Comparison of ENCODE assay signal across 1 fruit fly cellular context in the genomic region with DNA sequence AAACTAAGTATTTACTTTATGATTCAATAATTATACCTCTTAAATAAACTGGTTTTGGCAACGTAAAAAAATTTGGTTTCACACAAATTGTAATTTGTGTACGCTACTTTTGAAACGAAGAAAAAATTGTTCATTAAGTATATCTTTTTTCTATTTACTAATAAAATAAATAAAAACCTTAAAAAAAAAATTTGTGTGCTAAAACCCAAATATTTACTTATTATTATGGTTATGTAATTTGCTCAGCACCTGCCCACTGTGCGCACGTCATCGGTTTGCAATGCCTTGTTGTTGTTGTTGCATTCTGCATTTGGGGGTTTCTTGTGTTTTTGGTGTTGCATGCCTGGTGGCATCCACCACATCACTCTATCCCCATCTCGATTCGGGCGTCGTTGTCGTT.
TF ChIP-seq lines count a peak whose summit lies in the region.

No protein-coding gene starts in this region.

TF ChIP-seq in whole organism, embryonic, 481 proteins besides CTCF, POLR2A, EP300 and RAD21 (continued from another document):
- TF ChIP-seq salm (tag; optimal IDR thresholded peaks at IDR 0.05; lab: Kevin White, UChicago), result peak; percentile 35
- TF ChIP-seq dpn (GFP tag; optimal IDR thresholded peaks at IDR 0.05; lab: Kevin White, UChicago), result peak in 1 of 2 experiments; percentile 34
- no peak for TF ChIP-seq CG7928 (GFP tag; optimal IDR thresholded peaks at IDR 0.05; lab: Kevin White, UChicago)
- TF ChIP-seq trem (tag; optimal IDR thresholded peaks at IDR 0.05; lab: Kevin White, UChicago), result no peak
- no peak for TF ChIP-seq CG9932 (GFP tag; IDR thresholded peaks at IDR 0.05; lab: Robert Waterston, UW)
- no peak for TF ChIP-seq Neu2 (GFP tag; optimal IDR thresholded peaks at IDR 0.05; lab: Kevin White, UChicago; ENCODE audit: borderline replicate concordance)
- peak; percentile 71 for TF ChIP-seq Sox100B (GFP tag; optimal IDR thresholded peaks at IDR 0.05; lab: Kevin White, UChicago)
- TF ChIP-seq lola (GFP tag; optimal IDR thresholded peaks at IDR 0.05; lab: Kevin White, UChicago), result peak in 1 of 3 experiments; percentile 54
- peak; percentile 82 for TF ChIP-seq dmrt99B (tag; optimal IDR thresholded peaks at IDR 0.05; lab: Kevin White, UChicago)
- TF ChIP-seq CG14441 (GFP tag; IDR thresholded peaks at IDR 0.05; lab: Robert Waterston, UW), result peak; percentile 50; the same call in 1 of the 2 replicates
- TF ChIP-seq D19A (tag; optimal IDR thresholded peaks at IDR 0.05; lab: Kevin White, UChicago), result peak; percentile 33
- TF ChIP-seq oc (tag; optimal IDR thresholded peaks at IDR 0.05; lab: Kevin White, UChicago), result peak; percentile 3
- peak; percentile 4 for TF ChIP-seq CG18619 (GFP tag; optimal IDR thresholded peaks at IDR 0.05; lab: Kevin White, UChicago)
- peak; percentile 30 for TF ChIP-seq az2 (GFP tag; optimal IDR thresholded peaks at IDR 0.05; lab: Kevin White, UChicago)
- TF ChIP-seq CG18011 (GFP tag; optimal IDR thresholded peaks at IDR 0.05; lab: Kevin White, UChicago), result no peak
- peak; percentile 15; the same call in 1 of the 2 replicates for TF ChIP-seq CG14667 (GFP tag; IDR thresholded peaks at IDR 0.05; lab: Robert Waterston, UW)
- no peak for TF ChIP-seq klu (GFP tag; IDR thresholded peaks at IDR 0.05; lab: Robert Waterston, UW)
- peak; percentile 59; the same call in 1 of the 2 replicates for TF ChIP-seq HLH3B (GFP tag; IDR thresholded peaks at IDR 0.05; lab: Robert Waterston, UW)
- TF ChIP-seq CG6254 (GFP tag; optimal IDR thresholded peaks at IDR 0.05; lab: Kevin White, UChicago), result peak; percentile 46
- peak; percentile 40 for TF ChIP-seq CG10209 (GFP tag; optimal IDR thresholded peaks at IDR 0.05; lab: Kevin White, UChicago)
- TF ChIP-seq chif (GFP tag; optimal IDR thresholded peaks at IDR 0.05; lab: Kevin White, UChicago), result peak in 1 of 2 experiments; percentile 10
- no peak for TF ChIP-seq pum (GFP tag; optimal IDR thresholded peaks at IDR 0.05; lab: Kevin White, UChicago)
- TF ChIP-seq dm (GFP tag; optimal IDR thresholded peaks at IDR 0.05; lab: Kevin White, UChicago), result no peak
- TF ChIP-seq pan (optimal IDR thresholded peaks at IDR 0.05; lab: Kevin White, UChicago), result no peak
- TF ChIP-seq pan (GFP tag; optimal IDR thresholded peaks at IDR 0.05 in 1 of 2, IDR thresholded peaks at IDR 0.05 in 1 of 2), result peak in 1 of 2 experiments; percentile 51
- TF ChIP-seq CG15601 (tag; optimal IDR thresholded peaks at IDR 0.05; lab: Kevin White, UChicago), result peak; percentile 58
- peak; percentile 72 for TF ChIP-seq Asciz (GFP tag; optimal IDR thresholded peaks at IDR 0.05; lab: Kevin White, UChicago)
- peak; percentile 17; the same call in 1 of the 4 replicates for TF ChIP-seq Gug (GFP tag; IDR thresholded peaks at IDR 0.05; lab: Robert Waterston, UW)
- no peak for TF ChIP-seq CG6854 (GFP tag; optimal IDR thresholded peaks at IDR 0.05; lab: Kevin White, UChicago)
- TF ChIP-seq Rx (GFP tag; IDR thresholded peaks at IDR 0.05; lab: Robert Waterston, UW), result peak; percentile 42; the same call in 1 of the 2 replicates
- TF ChIP-seq CG11723 (GFP tag; optimal IDR thresholded peaks at IDR 0.05; lab: Kevin White, UChicago), result peak; percentile 8
- peak; percentile 46 for TF ChIP-seq Xbp1 (GFP tag; optimal IDR thresholded peaks at IDR 0.05; lab: Kevin White, UChicago)
- TF ChIP-seq vvl (GFP tag; IDR thresholded peaks at IDR 0.05; lab: Robert Waterston, UW), result 0 out of 2 replicates have a peak, but pooled peaks have one; percentile 18
- peak; percentile 35 for TF ChIP-seq CoRest (tag; optimal IDR thresholded peaks at IDR 0.05; lab: Kevin White, UChicago)
- no peak for TF ChIP-seq tin (GFP tag; optimal IDR thresholded peaks at IDR 0.05; lab: Kevin White, UChicago)
- TF ChIP-seq ci (GFP tag; IDR thresholded peaks at IDR 0.05; lab: Robert Waterston, UW), result peak; percentile 35; the same call in 1 of the 3 replicates
- 0 out of 2 replicates have a peak, but pooled peaks have one; percentile 26 for TF ChIP-seq E2f1 (GFP tag; IDR thresholded peaks at IDR 0.05; lab: Robert Waterston, UW)
- peak; percentile 47 for TF ChIP-seq Hr3 (GFP tag; optimal IDR thresholded peaks at IDR 0.05; lab: Kevin White, UChicago)
- TF ChIP-seq CG10366 (GFP tag; IDR thresholded peaks at IDR 0.05; lab: Robert Waterston, UW), result peak; percentile 35; the same call in 1 of the 2 replicates
- peak; percentile 22; the same call in 1 of the 2 replicates for TF ChIP-seq Ada2b (GFP tag; IDR thresholded peaks at IDR 0.05; lab: Robert Waterston, UW)
- peak; percentile 8 for TF ChIP-seq CG17802 (tag; optimal IDR thresholded peaks at IDR 0.05; lab: Kevin White, UChicago)
- TF ChIP-seq CG15269 (tag; optimal IDR thresholded peaks at IDR 0.05; lab: Kevin White, UChicago), result peak; percentile 29
- no peak for TF ChIP-seq Fer1 (GFP tag; optimal IDR thresholded peaks at IDR 0.05; lab: Kevin White, UChicago)
- peak; percentile 34; the same call in 1 of the 3 replicates for TF ChIP-seq ase (GFP tag; IDR thresholded peaks at IDR 0.05; lab: Robert Waterston, UW)
- TF ChIP-seq tio (GFP tag; optimal IDR thresholded peaks at IDR 0.05; lab: Kevin White, UChicago), result peak; percentile 20
- TF ChIP-seq CG6689 (GFP tag; IDR thresholded peaks at IDR 0.05; lab: Robert Waterston, UW), result 0 out of 2 replicates have a peak, but pooled peaks have one; percentile 6
- TF ChIP-seq CG8388 (GFP tag; optimal IDR thresholded peaks at IDR 0.05; lab: Kevin White, UChicago), result peak; percentile 71
- TF ChIP-seq amos (GFP tag; IDR thresholded peaks at IDR 0.05; lab: Robert Waterston, UW; ENCODE audit: partially characterized antibody), result no peak
- TF ChIP-seq CG15696 (tag; optimal IDR thresholded peaks at IDR 0.05; lab: Kevin White, UChicago), result no peak
- peak; percentile 60 for TF ChIP-seq Oli (tag; optimal IDR thresholded peaks at IDR 0.05; lab: Kevin White, UChicago)
- TF ChIP-seq CG17361 (GFP tag; IDR thresholded peaks at IDR 0.05; lab: Robert Waterston, UW), result peak; percentile 43; the same call in 1 of the 3 replicates
- peak; percentile 57 for TF ChIP-seq CG12391 (tag; optimal IDR thresholded peaks at IDR 0.05; lab: Kevin White, UChicago)
- peak; percentile 45 for TF ChIP-seq Ptx1 (GFP tag; IDR thresholded peaks at IDR 0.05; lab: Robert Waterston, UW)
- no peak for TF ChIP-seq CG13894 (tag; optimal IDR thresholded peaks at IDR 0.05; lab: Kevin White, UChicago)
- peak; percentile 50 for TF ChIP-seq gcm (GFP tag; optimal IDR thresholded peaks at IDR 0.05; lab: Kevin White, UChicago)
- TF ChIP-seq nau (GFP tag; optimal IDR thresholded peaks at IDR 0.05; lab: Kevin White, UChicago), result peak; percentile 27
- TF ChIP-seq eve (GFP tag; optimal IDR thresholded peaks at IDR 0.05; lab: Kevin White, UChicago), result peak in 1 of 2 experiments; percentile 85
- TF ChIP-seq sens (GFP tag; lab: Kevin White, UChicago), result peak; percentile 64
- peak; percentile 28; the same call in 1 of the 2 replicates for TF ChIP-seq sob (GFP tag; IDR thresholded peaks at IDR 0.05; lab: Robert Waterston, UW)
- peak; percentile 55; the same call in 1 of the 2 replicates for TF ChIP-seq Awh (GFP tag; IDR thresholded peaks at IDR 0.05; lab: Robert Waterston, UW)
- no peak for TF ChIP-seq jigr1 (GFP tag; IDR thresholded peaks at IDR 0.05; lab: Robert Waterston, UW)
- no peak for TF ChIP-seq Myb (GFP tag; optimal IDR thresholded peaks at IDR 0.05; lab: Kevin White, UChicago)
- no peak for TF ChIP-seq CG14965 (GFP tag; optimal IDR thresholded peaks at IDR 0.05; lab: Kevin White, UChicago; ENCODE audit: borderline replicate concordance)
- no peak for TF ChIP-seq ems (GFP tag; optimal IDR thresholded peaks at IDR 0.05; lab: Kevin White, UChicago)
- TF ChIP-seq CG7372 (GFP tag; IDR thresholded peaks at IDR 0.05; lab: Robert Waterston, UW), result no peak
- TF ChIP-seq Doc2 (GFP tag; IDR thresholded peaks at IDR 0.05; lab: Robert Waterston, UW), result no peak
- peak; percentile 72 for TF ChIP-seq ATbp (GFP tag; optimal IDR thresholded peaks at IDR 0.05; lab: Kevin White, UChicago)
- no peak for TF ChIP-seq caup (GFP tag; optimal IDR thresholded peaks at IDR 0.05; lab: Kevin White, UChicago; ENCODE audit: severe bottlenecking)
- TF ChIP-seq run (tag; optimal IDR thresholded peaks at IDR 0.05; lab: Kevin White, UChicago), result peak; percentile 32
- peak; percentile 25 for TF ChIP-seq HHEX (GFP tag; optimal IDR thresholded peaks at IDR 0.05; lab: Kevin White, UChicago)
- TF ChIP-seq scrt (GFP tag; optimal IDR thresholded peaks at IDR 0.05; lab: Kevin White, UChicago), result no peak
- no peak for TF ChIP-seq wdn (GFP tag; IDR thresholded peaks at IDR 0.05; lab: Robert Waterston, UW)
- no peak for TF ChIP-seq ERR (GFP tag; optimal IDR thresholded peaks at IDR 0.05; lab: Kevin White, UChicago)
- TF ChIP-seq CG4360 (GFP tag; IDR thresholded peaks at IDR 0.05; lab: Robert Waterston, UW), result peak; percentile 59
- no peak for TF ChIP-seq CG3838 (GFP tag; optimal IDR thresholded peaks at IDR 0.05; lab: Kevin White, UChicago)
- TF ChIP-seq CG1529 (GFP tag; optimal IDR thresholded peaks at IDR 0.05; lab: Kevin White, UChicago), result peak; percentile 42
- TF ChIP-seq Med (GFP tag; lab: Kevin White, UChicago), result peak; percentile 12
- peak; percentile 66 for TF ChIP-seq unpg (GFP tag; optimal IDR thresholded peaks at IDR 0.05; lab: Kevin White, UChicago)
- TF ChIP-seq ara (GFP tag; IDR thresholded peaks at IDR 0.05; lab: Robert Waterston, UW), result peak; percentile 62; the same call in 1 of the 2 replicates
- peak; percentile 40 for TF ChIP-seq grau (tag; optimal IDR thresholded peaks at IDR 0.05; lab: Kevin White, UChicago)
- TF ChIP-seq gro (GFP tag; optimal IDR thresholded peaks at IDR 0.05; lab: Kevin White, UChicago), result no peak
- peak; percentile 15 for TF ChIP-seq org-1 (GFP tag; optimal IDR thresholded peaks at IDR 0.05; lab: Kevin White, UChicago)
- TF ChIP-seq Abd-B (GFP tag; optimal IDR thresholded peaks at IDR 0.05; lab: Kevin White, UChicago), result peak; percentile 35
- peak; percentile 33 for TF ChIP-seq CG14710 (tag; optimal IDR thresholded peaks at IDR 0.05; lab: Kevin White, UChicago)
- peak; percentile 29 for TF ChIP-seq CG17829 (tag; optimal IDR thresholded peaks at IDR 0.05; lab: Kevin White, UChicago)
- TF ChIP-seq CG5245 (GFP tag; optimal IDR thresholded peaks at IDR 0.05; lab: Kevin White, UChicago), result peak; percentile 2
- peak; percentile 56; the same call in 1 of the 2 replicates for TF ChIP-seq CG31441 (GFP tag; IDR thresholded peaks at IDR 0.05; lab: Robert Waterston, UW)
- TF ChIP-seq CG18262 (tag; optimal IDR thresholded peaks at IDR 0.05; lab: Kevin White, UChicago), result peak; percentile 69
- peak; percentile 34; the same call in 1 of the 2 replicates for TF ChIP-seq CG17328 (GFP tag; IDR thresholded peaks at IDR 0.05; lab: Robert Waterston, UW)
- no peak for TF ChIP-seq cad (GFP tag; optimal IDR thresholded peaks at IDR 0.05; lab: Kevin White, UChicago)
- TF ChIP-seq CG18764 (GFP tag; optimal IDR thresholded peaks at IDR 0.05; lab: Kevin White, UChicago), result peak; percentile 8
- TF ChIP-seq CG9437 (GFP tag; optimal IDR thresholded peaks at IDR 0.05; lab: Kevin White, UChicago), result peak; percentile 8
- TF ChIP-seq CG31365 (tag; optimal IDR thresholded peaks at IDR 0.05; lab: Kevin White, UChicago), result no peak
- TF ChIP-seq CG2889 (GFP tag; IDR thresholded peaks at IDR 0.05; lab: Robert Waterston, UW), result no peak
- TF ChIP-seq ken (GFP tag; IDR thresholded peaks at IDR 0.05; lab: Robert Waterston, UW), result peak; percentile 20; the same call in 1 of the 3 replicates
- peak; percentile 17 for TF ChIP-seq CG12659 (GFP tag; optimal IDR thresholded peaks at IDR 0.05; lab: Kevin White, UChicago)
- peak; percentile 77 for TF ChIP-seq phol (tag; optimal IDR thresholded peaks at IDR 0.05; lab: Kevin White, UChicago)
- TF ChIP-seq Sox102F (GFP tag; optimal IDR thresholded peaks at IDR 0.05; lab: Kevin White, UChicago), result peak; percentile 81
- peak; percentile 10 for TF ChIP-seq CG17385 (GFP tag; optimal IDR thresholded peaks at IDR 0.05; lab: Kevin White, UChicago)
- peak; percentile 53 for TF ChIP-seq PHDP (tag; optimal IDR thresholded peaks at IDR 0.05; lab: Kevin White, UChicago)
- TF ChIP-seq da (GFP tag; optimal IDR thresholded peaks at IDR 0.05; lab: Kevin White, UChicago), result no peak
- peak; percentile 56 for TF ChIP-seq stc (GFP tag; IDR thresholded peaks at IDR 0.05; lab: Robert Waterston, UW)
- no peak for TF ChIP-seq D (optimal IDR thresholded peaks at IDR 0.05; lab: Kevin White, UChicago)
- peak; percentile 45 for TF ChIP-seq D (GFP tag; optimal IDR thresholded peaks at IDR 0.05; lab: Kevin White, UChicago)
- peak; percentile 25; the same call in 1 of the 3 replicates for TF ChIP-seq tgo (GFP tag; IDR thresholded peaks at IDR 0.05; lab: Robert Waterston, UW)
- TF ChIP-seq row (GFP tag; IDR thresholded peaks at IDR 0.05; lab: Robert Waterston, UW), result peak; percentile 30; the same call in 2 of the 3 replicates
- TF ChIP-seq dysf (GFP tag; IDR thresholded peaks at IDR 0.05; lab: Robert Waterston, UW), result peak; percentile 38; the same call in 1 of the 3 replicates
